Fruit fly (Drosophila melanogaster): ENCODE results near the gene Tsf1.

Tsf1 gene

dm6 chrX:18370775-18371735 lies 15.8 kb upstream of the Tsf1 start:
- TF ChIP-seq Hr96 (GFP tag; optimal IDR thresholded peaks at IDR 0.05) (no peak), ovo (GFP tag; optimal IDR thresholded peaks at IDR 0.05) (no peak), bab1 (GFP tag; optimal IDR thresholded peaks at IDR 0.05) (peak; percentile 40), CG1620 (GFP tag; optimal IDR thresholded peaks at IDR 0.05) (peak; percentile 61), pad (GFP tag; optimal IDR thresholded peaks at IDR 0.05) (peak; percentile 3), CG5204 (GFP tag; optimal IDR thresholded peaks at IDR 0.05) (no peak), CG14711 (tag; optimal IDR thresholded peaks at IDR 0.05) (peak; percentile 12), kay (GFP tag; ENCODE audit: borderline replicate concordance) (no peak), Clk (GFP tag; optimal IDR thresholded peaks at IDR 0.05) (no peak), toe (GFP tag; optimal IDR thresholded peaks at IDR 0.05) (no peak), cnc (optimal IDR thresholded peaks at IDR 0.05) (no peak), tj (GFP tag; optimal IDR thresholded peaks at IDR 0.05) (peak; percentile 93), CG11617 (GFP tag; optimal IDR thresholded peaks at IDR 0.05) (peak; percentile 54), CG12768 (GFP tag; optimal IDR thresholded peaks at IDR 0.05) (no peak), CG7101 (tag; optimal IDR thresholded peaks at IDR 0.05) (peak; percentile 22), cic (GFP tag; optimal IDR thresholded peaks at IDR 0.05) (peak; percentile 27), Crg-1 (GFP tag; optimal IDR thresholded peaks at IDR 0.05) (peak; percentile 28), CG7045 (GFP tag; optimal IDR thresholded peaks at IDR 0.05) (no peak), CG33017 (tag; optimal IDR thresholded peaks at IDR 0.05) (no peak), Mnt (GFP tag; optimal IDR thresholded peaks at IDR 0.05) (peak; percentile 55)

- TF ChIP-seq CG12768 (GFP tag; optimal IDR thresholded peaks at IDR 0.05), result no peak
- TF ChIP-seq bab1 (GFP tag; optimal IDR thresholded peaks at IDR 0.05), result no peak
- peak; percentile 87 for TF ChIP-seq ovo (GFP tag; optimal IDR thresholded peaks at IDR 0.05)
- TF ChIP-seq cic (GFP tag; optimal IDR thresholded peaks at IDR 0.05), result peak; percentile 34
- peak; percentile 71 for TF ChIP-seq pad (GFP tag; optimal IDR thresholded peaks at IDR 0.05)
Observed at dm6 chrX:18374421-18374935, 12.4 kb upstream of the Tsf1 start.

dm6 chrX:18379791-18380190 lies 7.1 kb upstream of the Tsf1 start, which contains the start of the genes por and CG6179:
por (minus strand) TSS chrX:18379854.
CG6179 (plus strand) TSS chrX:18380082.
- no peak for TF ChIP-seq CG33017 (tag; optimal IDR thresholded peaks at IDR 0.05)
- TF ChIP-seq cnc (optimal IDR thresholded peaks at IDR 0.05), result no peak
- TF ChIP-seq Crg-1 (GFP tag; optimal IDR thresholded peaks at IDR 0.05), result no peak
- no peak for TF ChIP-seq bab1 (GFP tag; optimal IDR thresholded peaks at IDR 0.05)
- TF ChIP-seq CG1620 (GFP tag; optimal IDR thresholded peaks at IDR 0.05), result no peak
- TF ChIP-seq CG12768 (GFP tag; optimal IDR thresholded peaks at IDR 0.05), result no peak
- no peak for TF ChIP-seq CG7101 (tag; optimal IDR thresholded peaks at IDR 0.05)
- no peak for TF ChIP-seq cic (GFP tag; optimal IDR thresholded peaks at IDR 0.05)
- TF ChIP-seq Mnt (GFP tag; optimal IDR thresholded peaks at IDR 0.05), result no peak
- no peak for TF ChIP-seq Clk (GFP tag; optimal IDR thresholded peaks at IDR 0.05)
- no peak for TF ChIP-seq Hr96 (GFP tag; optimal IDR thresholded peaks at IDR 0.05)
- TF ChIP-seq pad (GFP tag; optimal IDR thresholded peaks at IDR 0.05), result no peak
- TF ChIP-seq tj (GFP tag; optimal IDR thresholded peaks at IDR 0.05), result no peak
- no peak for TF ChIP-seq kay (GFP tag; ENCODE audit: borderline replicate concordance)

dm6 chrX:18385056-18385455 lies 1.8 kb upstream of the Tsf1 start, which contains the start of gene betaCOP:
betaCOP (minus strand) TSS chrX:18385242.
- TF ChIP-seq Hr96 (GFP tag; optimal IDR thresholded peaks at IDR 0.05) (no peak), bab1 (GFP tag; optimal IDR thresholded peaks at IDR 0.05) (peak; percentile 54), Mnt (GFP tag; optimal IDR thresholded peaks at IDR 0.05) (peak; percentile 28)

- TF ChIP-seq pad (GFP tag; optimal IDR thresholded peaks at IDR 0.05) (no peak), CG33017 (tag; optimal IDR thresholded peaks at IDR 0.05) (no peak), cic (GFP tag; optimal IDR thresholded peaks at IDR 0.05) (peak; percentile 9)
Observed at dm6 chrX:18385801-18386200, 1.1 kb upstream of the Tsf1 start.

dm6 chrX:18395157-18395556 lies 8.3 kb downstream of the Tsf1 start:
- TF ChIP-seq tj (GFP tag; optimal IDR thresholded peaks at IDR 0.05), result peak; percentile 61
- TF ChIP-seq toe (GFP tag; optimal IDR thresholded peaks at IDR 0.05), result no peak
- TF ChIP-seq CG12768 (GFP tag; optimal IDR thresholded peaks at IDR 0.05), result no peak
- TF ChIP-seq Hr96 (GFP tag; optimal IDR thresholded peaks at IDR 0.05), result no peak
- no peak for TF ChIP-seq bab1 (GFP tag; optimal IDR thresholded peaks at IDR 0.05)
- TF ChIP-seq CG14711 (tag; optimal IDR thresholded peaks at IDR 0.05), result no peak
- TF ChIP-seq cic (GFP tag; optimal IDR thresholded peaks at IDR 0.05), result peak; percentile 73
- no peak for TF ChIP-seq kay (GFP tag; ENCODE audit: borderline replicate concordance)
- no peak for TF ChIP-seq pad (GFP tag; optimal IDR thresholded peaks at IDR 0.05)
- peak; percentile 44 for TF ChIP-seq Mnt (GFP tag; optimal IDR thresholded peaks at IDR 0.05)
- TF ChIP-seq Crg-1 (GFP tag; optimal IDR thresholded peaks at IDR 0.05), result no peak
- no peak for TF ChIP-seq CG7101 (tag; optimal IDR thresholded peaks at IDR 0.05)
- TF ChIP-seq CG5204 (GFP tag; optimal IDR thresholded peaks at IDR 0.05), result no peak
- no peak for TF ChIP-seq cnc (optimal IDR thresholded peaks at IDR 0.05)
- TF ChIP-seq CG33017 (tag; optimal IDR thresholded peaks at IDR 0.05), result no peak
- no peak for TF ChIP-seq CG7045 (GFP tag; optimal IDR thresholded peaks at IDR 0.05)
- TF ChIP-seq CG11617 (GFP tag; optimal IDR thresholded peaks at IDR 0.05), result no peak
- no peak for TF ChIP-seq Clk (GFP tag; optimal IDR thresholded peaks at IDR 0.05)
- TF ChIP-seq ovo (GFP tag; optimal IDR thresholded peaks at IDR 0.05), result no peak
- TF ChIP-seq CG1620 (GFP tag; optimal IDR thresholded peaks at IDR 0.05), result no peak
